Worm (Caenorhabditis elegans) whole organism, L3 larva: ENCODE measurements around the gene cyp-33C3.
A peak's percentile ranks its signal among the peaks of the same experiment; 100 is the strongest.

Source experiments
- R02D3.7 ChIP-seq: fragments of 150-350 bp; optimal IDR thresholded peaks from 2 replicates; lab custom pipeline; 2014; ENCODE audit warnings: missing biosample characterization, missing genetic modification characterization
- ZK546.5 ChIP-seq: sonication (generic microtip); optimal IDR thresholded peaks from 2 replicates; lab custom pipeline; 2017; ENCODE audit warnings: missing biosample characterization, missing genetic modification characterization
- aly-2 ChIP-seq: fragments of 150-350 bp; optimal IDR thresholded peaks from 2 replicates; lab custom pipeline; 2014; ENCODE audit warnings: missing biosample characterization, missing genetic modification characterization
- ama-1 ChIP-seq: fragments of 150-350 bp; optimal IDR thresholded peaks from 2 replicates; lab custom pipeline; 2018
- ceh-16 ChIP-seq: sonication (generic microtip); optimal IDR thresholded peaks from 2 replicates; lab custom pipeline; 2017; ENCODE audit warnings: missing biosample characterization, missing genetic modification characterization
- ceh-28 ChIP-seq: fragments of 150-350 bp; optimal IDR thresholded peaks from 2 replicates; lab custom pipeline; 2014; ENCODE audit warnings: missing biosample characterization, missing genetic modification reagents, missing genetic modification characterization
- ceh-82 ChIP-seq: fragments of 150-350 bp; optimal IDR thresholded peaks from 2 replicates; lab custom pipeline; 2014; ENCODE audit warnings: missing biosample characterization, missing genetic modification characterization
- ceh-9 ChIP-seq: sonication (generic microtip); optimal IDR thresholded peaks from 2 replicates; lab custom pipeline; 2018; ENCODE audit warnings: missing biosample characterization, missing genetic modification characterization
- daf-12 ChIP-seq: fragments of 150-350 bp; optimal IDR thresholded peaks from 2 replicates; lab custom pipeline; 2014; ENCODE audit warnings: missing biosample characterization, missing genetic modification reagents, missing genetic modification characterization
- egl-27 ChIP-seq: sonication (generic microtip); optimal IDR thresholded peaks from 4 replicates; lab custom pipeline; 2017; ENCODE audit warnings: missing biosample characterization, missing genetic modification reagents, missing genetic modification characterization
- egl-5 ChIP-seq: fragments of 150-350 bp; optimal IDR thresholded peaks from 2 replicates; lab custom pipeline; 2017; ENCODE audit warnings: missing biosample characterization, missing genetic modification reagents, missing genetic modification characterization, inconsistent platforms
- elt-1 ChIP-seq: fragments of 150-350 bp; optimal IDR thresholded peaks from 2 replicates; lab custom pipeline; 2014; ENCODE audit warnings: missing biosample characterization, missing genetic modification characterization
- elt-2 ChIP-seq: sonication (generic microtip); optimal IDR thresholded peaks from 2 replicates; lab custom pipeline; 2016; ENCODE audit warnings: missing genetic modification reagents, mild to moderate bottlenecking, missing genetic modification characterization, missing compliant biosample characterization
- elt-3 ChIP-seq, 3 experiments: fragments of 150-350 bp in 1 of 3; sonication (generic microtip) in 2 of 3; optimal IDR thresholded peaks; 2 replicates in 2 of 3; 4 replicates in 1 of 3; lab custom pipeline; 2014 to 2017; ENCODE audit warnings: missing biosample characterization in 3 of 3, missing genetic modification characterization in 3 of 3
- eor-1 ChIP-seq, 2 experiments: fragments of 150-350 bp; optimal IDR thresholded peaks; 2 replicates each; lab custom pipeline; 2014 to 2018; ENCODE audit warnings: missing biosample characterization in 2 of 2, missing genetic modification characterization in 2 of 2
- fkh-10 ChIP-seq: sonication (generic microtip); optimal IDR thresholded peaks from 2 replicates; lab custom pipeline; 2017; ENCODE audit warnings: missing biosample characterization, missing genetic modification reagents, missing genetic modification characterization
- fkh-2 ChIP-seq: fragments of 150-350 bp; optimal IDR thresholded peaks from 2 replicates; lab custom pipeline; 2014; ENCODE audit warnings: missing biosample characterization, missing genetic modification reagents, missing genetic modification characterization
- fos-1 ChIP-seq: fragments of 150-350 bp; optimal IDR thresholded peaks from 2 replicates; lab custom pipeline; 2014; ENCODE audit warnings: missing biosample characterization, missing genetic modification characterization
- hmg-11 ChIP-seq: sonication (generic microtip); optimal IDR thresholded peaks from 2 replicates; lab custom pipeline; 2016; ENCODE audit warnings: missing genetic modification characterization, missing compliant biosample characterization
- jun-1 ChIP-seq: fragments of 150-350 bp; optimal IDR thresholded peaks from 2 replicates; lab custom pipeline; 2014; ENCODE audit warnings: missing biosample characterization, missing genetic modification reagents, missing genetic modification characterization
- lin-15B ChIP-seq: fragments of 150-350 bp; optimal IDR thresholded peaks from 2 replicates; lab custom pipeline; 2014; ENCODE audit warnings: missing biosample characterization, missing genetic modification characterization
- lin-39 ChIP-seq: fragments of 150-350 bp; optimal IDR thresholded peaks from 2 replicates; lab custom pipeline; 2018; ENCODE audit warnings: missing biosample characterization, missing genetic modification reagents, missing genetic modification characterization
- lsy-12 ChIP-seq: sonication (generic microtip); optimal IDR thresholded peaks from 2 replicates; lab custom pipeline; 2016; ENCODE audit warnings: mild to moderate bottlenecking, missing genetic modification characterization, missing compliant biosample characterization
- mdl-1 ChIP-seq: fragments of 150-350 bp; optimal IDR thresholded peaks from 2 replicates; lab custom pipeline; 2014; ENCODE audit warnings: missing biosample characterization, missing genetic modification characterization
- mml-1 ChIP-seq: fragments of 150-350 bp; sonication (generic microtip); optimal IDR thresholded peaks from 3 replicates; lab custom pipeline; 2014; ENCODE audit warnings: missing biosample characterization, missing genetic modification characterization
- nfya-1 ChIP-seq: sonication (generic microtip); optimal IDR thresholded peaks from 2 replicates; lab custom pipeline; 2017; ENCODE audit warnings: missing genetic modification characterization, mild to moderate bottlenecking, missing compliant biosample characterization, antibody characterized with exemption, moderate library complexity; ENCODE audit not compliant: insufficient read depth
- nhr-11 ChIP-seq: fragments of 150-350 bp; optimal IDR thresholded peaks from 2 replicates; lab custom pipeline; 2014; ENCODE audit warnings: missing biosample characterization, missing genetic modification characterization
- nhr-12 ChIP-seq: fragments of 150-350 bp; optimal IDR thresholded peaks from 2 replicates; lab custom pipeline; 2014; ENCODE audit warnings: missing biosample characterization, missing genetic modification characterization
- nhr-23 ChIP-seq: fragments of 150-350 bp; optimal IDR thresholded peaks from 2 replicates; lab custom pipeline; 2014; ENCODE audit warnings: missing biosample characterization, missing genetic modification reagents, missing genetic modification characterization
- nhr-237 ChIP-seq: fragments of 150-350 bp; optimal IDR thresholded peaks from 2 replicates; lab custom pipeline; 2014; ENCODE audit warnings: missing biosample characterization, missing genetic modification characterization
- nhr-25 ChIP-seq: sonication (generic microtip); optimal IDR thresholded peaks from 2 replicates; lab custom pipeline; 2017; ENCODE audit warnings: missing biosample characterization, missing genetic modification characterization
- nhr-28 ChIP-seq: fragments of 150-350 bp; optimal IDR thresholded peaks from 2 replicates; lab custom pipeline; 2014; ENCODE audit warnings: missing biosample characterization, missing genetic modification characterization
- nhr-43 ChIP-seq: sonication (generic microtip); optimal IDR thresholded peaks from 2 replicates; lab custom pipeline; 2016; ENCODE audit warnings: mild to moderate bottlenecking, missing genetic modification characterization, missing compliant biosample characterization; ENCODE audit not compliant: poor library complexity, severe bottlenecking
- nhr-67 ChIP-seq: fragments of 150-350 bp; optimal IDR thresholded peaks from 2 replicates; lab custom pipeline; 2014; ENCODE audit warnings: missing biosample characterization, missing genetic modification characterization
- nhr-76 ChIP-seq: fragments of 150-350 bp; sonication (generic microtip); optimal IDR thresholded peaks from 5 replicates; lab custom pipeline; 2014; ENCODE audit warnings: missing biosample characterization, missing genetic modification characterization
- nhr-77 ChIP-seq: fragments of 150-350 bp; optimal IDR thresholded peaks from 2 replicates; lab custom pipeline; 2014; ENCODE audit warnings: missing biosample characterization, missing genetic modification characterization
- pha-4 ChIP-seq: fragments of 150-350 bp; optimal IDR thresholded peaks from 2 replicates; lab custom pipeline; 2014; ENCODE audit warnings: missing biosample characterization, missing genetic modification reagents, missing genetic modification characterization
- pqm-1 ChIP-seq: fragments of 150-350 bp; optimal IDR thresholded peaks from 2 replicates; lab custom pipeline; 2017; ENCODE audit warnings: missing biosample characterization, missing genetic modification characterization, inconsistent platforms
- sea-2 ChIP-seq: fragments of 150-350 bp; sonication (generic microtip); optimal IDR thresholded peaks from 4 replicates; lab custom pipeline; 2014; ENCODE audit warnings: missing biosample characterization, missing genetic modification reagents, missing genetic modification characterization
- skn-1 ChIP-seq: fragments of 150-350 bp; optimal IDR thresholded peaks from 2 replicates; lab custom pipeline; 2014; ENCODE audit warnings: missing biosample characterization, missing genetic modification characterization
- snpc-4 ChIP-seq: fragments of 150-350 bp; optimal IDR thresholded peaks from 2 replicates; lab custom pipeline; 2014; ENCODE audit warnings: missing biosample characterization, missing genetic modification characterization
- tbx-2 ChIP-seq: sonication (generic microtip); optimal IDR thresholded peaks from 2 replicates; lab custom pipeline; 2016; ENCODE audit warnings: mild to moderate bottlenecking, missing genetic modification characterization, missing compliant biosample characterization
- unc-39 ChIP-seq: sonication (generic microtip); optimal IDR thresholded peaks from 4 replicates; lab custom pipeline; 2017; ENCODE audit warnings: missing biosample characterization, missing genetic modification characterization
- unc-62 ChIP-seq: fragments of 150-350 bp; sonication (generic microtip); optimal IDR thresholded peaks from 4 replicates; lab custom pipeline; 2014; ENCODE audit warnings: missing biosample characterization, missing genetic modification reagents, missing genetic modification characterization
- zag-1 ChIP-seq: fragments of 150-350 bp; optimal IDR thresholded peaks from 2 replicates; lab custom pipeline; 2014; ENCODE audit warnings: missing biosample characterization, missing genetic modification characterization
- ztf-11 ChIP-seq: fragments of 150-350 bp; optimal IDR thresholded peaks from 2 replicates; lab custom pipeline; 2014; ENCODE audit warnings: missing biosample characterization, missing genetic modification characterization
- ztf-4 ChIP-seq: fragments of 150-350 bp; optimal IDR thresholded peaks from 2 replicates; lab custom pipeline; 2014; ENCODE audit warnings: missing biosample characterization, missing genetic modification characterization

cyp-33C3 gene

DNA sequence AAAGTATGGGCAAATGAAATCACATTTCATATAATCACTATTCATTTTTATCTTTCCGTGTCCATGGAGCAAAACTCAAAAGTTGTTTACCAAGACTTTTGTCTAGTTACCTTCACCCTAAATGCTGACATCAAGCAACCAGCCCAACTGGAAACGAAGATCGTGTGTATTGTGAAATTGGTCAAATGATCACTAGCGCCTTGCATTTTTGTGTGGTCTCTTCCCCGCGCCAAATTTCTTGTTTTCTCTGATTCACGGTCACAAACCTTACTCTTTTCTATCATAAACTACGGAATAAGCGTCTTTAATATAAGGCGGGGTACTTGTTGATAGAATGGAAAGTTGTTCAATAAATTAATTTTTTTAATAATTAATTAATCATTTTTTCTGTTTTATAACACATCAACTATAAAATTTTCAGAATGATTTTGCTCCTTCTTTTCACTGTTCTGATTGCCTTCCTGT is 7.6 kb downstream of the cyp-33C3 start, which contains the start of gene cyp-33C7:
Gene cyp-33C7 (plus strand): TSS at position 415 of the 465 bp plus-strand sequence.
- no peak for TF ChIP-seq fkh-10 (GFP tag; lab: Kevin White, UChicago)
- TF ChIP-seq nhr-23, result peak; percentile 19
- TF ChIP-seq elt-2, result peak; percentile 78
- TF ChIP-seq ztf-11 (tag; lab: Kevin White, UChicago), result no peak
- no peak for TF ChIP-seq ZK546.5 (tag; lab: Kevin White, UChicago)
- peak; percentile 71 for TF ChIP-seq jun-1 (tag; lab: Kevin White, UChicago)
- TF ChIP-seq daf-12 (tag; lab: Kevin White, UChicago), result no peak
- no peak for TF ChIP-seq ceh-82 (tag; lab: Kevin White, UChicago)
- no peak for TF ChIP-seq nhr-12 (tag; lab: Kevin White, UChicago)
- TF ChIP-seq snpc-4, result no peak
- no peak for TF ChIP-seq nhr-76 (tag; lab: Kevin White, UChicago)
- no peak for TF ChIP-seq eor-1 (tag; optimal IDR thresholded peaks at IDR 0.05; lab: Kevin White, UChicago)
- TF ChIP-seq nhr-77 (tag; lab: Kevin White, UChicago), result no peak
- TF ChIP-seq unc-39, result no peak
- no peak for TF ChIP-seq elt-1 (tag; lab: Kevin White, UChicago)
- peak; percentile 20 for TF ChIP-seq nfya-1 (tag; lab: Kevin White, UChicago)
- no peak for TF ChIP-seq nhr-28 (tag; lab: Kevin White, UChicago)
- TF ChIP-seq nhr-25 (tag; lab: Kevin White, UChicago), result no peak
- TF ChIP-seq hmg-11 (tag; lab: Kevin White, UChicago), result no peak
- TF ChIP-seq lin-39 (tag; lab: Kevin White, UChicago), result no peak
- no peak for TF ChIP-seq fkh-2 (tag; lab: Kevin White, UChicago)
- TF ChIP-seq fos-1 (tag; lab: Kevin White, UChicago), result no peak
- TF ChIP-seq pqm-1 (tag; lab: Kevin White, UChicago), result peak; percentile 68
- no peak for TF ChIP-seq ztf-4 (tag; lab: Kevin White, UChicago)
- no peak for TF ChIP-seq nhr-43 (tag; lab: Kevin White, UChicago)
- TF ChIP-seq ceh-28, result peak; percentile 15
- TF ChIP-seq ceh-16 (tag; lab: Kevin White, UChicago), result no peak
- TF ChIP-seq zag-1 (tag; lab: Kevin White, UChicago), result no peak
- no peak for TF ChIP-seq lsy-12
- TF ChIP-seq lin-15B (tag; lab: Kevin White, UChicago), result no peak
- no peak for TF ChIP-seq nhr-237 (tag; lab: Kevin White, UChicago)
- no peak for TF ChIP-seq mdl-1
- no peak for TF ChIP-seq nhr-11 (tag; lab: Kevin White, UChicago)
- TF ChIP-seq tbx-2 (tag; lab: Kevin White, UChicago), result no peak
- TF ChIP-seq nhr-67 (tag; lab: Kevin White, UChicago), result no peak
- TF ChIP-seq mml-1 (tag; lab: Kevin White, UChicago), result no peak
- TF ChIP-seq egl-5 (tag; lab: Kevin White, UChicago), result no peak
- no peak for TF ChIP-seq unc-62 (GFP tag; lab: Kevin White, UChicago)
- TF ChIP-seq R02D3.7 (tag; lab: Kevin White, UChicago), result no peak
- TF ChIP-seq elt-3 (tag; optimal IDR thresholded peaks at IDR 0.05; lab: Kevin White, UChicago), result no peak
- peak; percentile 72 for TF ChIP-seq pha-4 (tag; lab: Kevin White, UChicago)
- TF ChIP-seq egl-27 (tag; lab: Kevin White, UChicago), result no peak
- no peak for TF ChIP-seq skn-1 (tag; lab: Kevin White, UChicago)
- no peak for TF ChIP-seq ceh-9 (tag; lab: Kevin White, UChicago)
- no peak for TF ChIP-seq sea-2
- no peak for TF ChIP-seq aly-2 (tag; lab: Kevin White, UChicago)
- no peak for TF ChIP-seq ama-1 (lab: Kevin White, UChicago)
